Worm (Caenorhabditis elegans): ENCODE measurements around the gene CD4.11.

CD4.11 gene

ce11 chrV:5587955-5588354 lies 3.0 kb downstream of the CD4.11 start (continued):
- TF ChIP-seq hlh-26 (GFP tag; conservative IDR thresholded peaks at IDR 0.05): no peak
- peak; percentile 12 for TF ChIP-seq lin-54 (GFP tag; optimal IDR thresholded peaks at IDR 0.05)
- TF ChIP-seq madf-6 (GFP tag; IDR thresholded peaks at IDR 0.05): peak; percentile 79
- TF ChIP-seq tbp1 (GFP tag; optimal IDR thresholded peaks at IDR 0.05): peak; percentile 81
- 0 out of 2 replicates have a peak, but pooled peaks have one; percentile 11 for TF ChIP-seq hsf-1 (GFP tag; IDR thresholded peaks at IDR 0.05)
- no peak for TF ChIP-seq let-526 (GFP tag; IDR thresholded peaks at IDR 0.05)
- 0 out of 2 replicates have a peak, but pooled peaks have one; percentile 25 for TF ChIP-seq bed-2 (GFP tag; IDR thresholded peaks at IDR 0.05)
- peak; percentile 50 for TF ChIP-seq B0261.1 (tag; optimal IDR thresholded peaks at IDR 0.05)
- no peak for TF ChIP-seq T07F8.4 (tag; optimal IDR thresholded peaks at IDR 0.05)
- TF ChIP-seq ztf-18 (tag; optimal IDR thresholded peaks at IDR 0.05): peak; percentile 38
- TF ChIP-seq ceh-79 (tag; optimal IDR thresholded peaks at IDR 0.05): no peak
- no peak for TF ChIP-seq mel-28 (tag; optimal IDR thresholded peaks at IDR 0.05; ENCODE audit: borderline replicate concordance)
- TF ChIP-seq aptf-3 (GFP tag; IDR thresholded peaks at IDR 0.05): 0 out of 2 replicates have a peak, but pooled peaks have one; percentile 50
- TF ChIP-seq attf-5 (GFP tag; optimal IDR thresholded peaks at IDR 0.05): no peak
- TF ChIP-seq T26A5.8 (tag; optimal IDR thresholded peaks at IDR 0.05): no peak
- no peak for TF ChIP-seq attf-3 (GFP tag; conservative IDR thresholded peaks at IDR 0.05)
- no peak for TF ChIP-seq nfyb-1 (GFP tag; IDR thresholded peaks at IDR 0.05)
- no peak for TF ChIP-seq snpc-3.4 (tag; optimal IDR thresholded peaks at IDR 0.05)
- no peak for TF ChIP-seq ccch-3 (GFP tag; optimal IDR thresholded peaks at IDR 0.05)
- no peak for TF ChIP-seq lin-40 (tag; optimal IDR thresholded peaks at IDR 0.05)
- no peak for TF ChIP-seq dpff-1 (tag; optimal IDR thresholded peaks at IDR 0.05)
- no peak for TF ChIP-seq sdz-38 (tag; optimal IDR thresholded peaks at IDR 0.05)
- TF ChIP-seq lsy-27 (tag; optimal IDR thresholded peaks at IDR 0.05; ENCODE audit: borderline replicate concordance, insufficient read depth): no peak
- TF ChIP-seq pbrm-1 (GFP tag; IDR thresholded peaks at IDR 0.05): no peak
- TF ChIP-seq snpc-4 (GFP tag; optimal IDR thresholded peaks at IDR 0.05): peak; percentile 66
- peak; percentile 83 to 92 (median 86) for TF ChIP-seq snpc-4 (tag; optimal IDR thresholded peaks at IDR 0.05)
- TF ChIP-seq rcor-1 (GFP tag; IDR thresholded peaks at IDR 0.05): peak; percentile 63
- TF ChIP-seq unc-130 (GFP tag; optimal IDR thresholded peaks at IDR 0.05): no peak
- peak; percentile 87 for TF ChIP-seq snpc-1.1 (tag; optimal IDR thresholded peaks at IDR 0.05; ENCODE audit: insufficient read depth)
- no peak for TF ChIP-seq pha-4 (tag; optimal IDR thresholded peaks at IDR 0.05)
- TF ChIP-seq Y53G8AR.9 (GFP tag; conservative IDR thresholded peaks at IDR 0.05): no peak
- TF ChIP-seq nhr-90 (tag; optimal IDR thresholded peaks at IDR 0.05): peak; percentile 32
- no peak for TF ChIP-seq K11D2.4 (GFP tag; IDR thresholded peaks at IDR 0.05)
- TF ChIP-seq ztf-25 (GFP tag; IDR thresholded peaks at IDR 0.05): 0 out of 2 replicates have a peak, but pooled peaks have one; percentile 62
- TF ChIP-seq nfya-2 (GFP tag; IDR thresholded peaks at IDR 0.05): no peak
- TF ChIP-seq let-607 (tag; optimal IDR thresholded peaks at IDR 0.05): no peak
- TF ChIP-seq chd-7 (tag; optimal IDR thresholded peaks at IDR 0.05): no peak
- 0 out of 2 replicates have a peak, but pooled peaks have one; percentile 38 for TF ChIP-seq Y95B8A.8 (GFP tag; IDR thresholded peaks at IDR 0.05)
- 0 out of 2 replicates have a peak, but pooled peaks have one; percentile 51 for TF ChIP-seq attf-6 (GFP tag; IDR thresholded peaks at IDR 0.05)
- peak; percentile 24; the same call in 1 of the 2 replicates for TF ChIP-seq madf-8 (GFP tag; conservative IDR thresholded peaks at IDR 0.05)
- no peak for TF ChIP-seq snpc-1.3 (tag; optimal IDR thresholded peaks at IDR 0.05; ENCODE audit: insufficient read depth)
- TF ChIP-seq gei-17 (GFP tag; optimal IDR thresholded peaks at IDR 0.05): no peak
- TF ChIP-seq rpc-1 (optimal IDR thresholded peaks at IDR 0.05): peak; percentile 54
- TF ChIP-seq rpc-1 (tag; optimal IDR thresholded peaks at IDR 0.05): peak; percentile 75
- peak; percentile 68 for TF ChIP-seq die-1 (tag; optimal IDR thresholded peaks at IDR 0.05)
- TF ChIP-seq dpl-1 (GFP tag; optimal IDR thresholded peaks at IDR 0.05): no peak
- TF ChIP-seq zim-3 (tag; optimal IDR thresholded peaks at IDR 0.05): no peak
- peak; percentile 25 for TF ChIP-seq F49E8.2 (tag; optimal IDR thresholded peaks at IDR 0.05; ENCODE audit: insufficient read depth)
